Worm (Caenorhabditis elegans) whole organism, L2 larva: ENCODE results near the gene D1054.1.

Experiments
- C34F6.9 ChIP-seq: fragments of 150-350 bp; optimal IDR thresholded peaks from 2 replicates; lab custom pipeline; 2014; ENCODE audit warnings: missing biosample characterization, missing genetic modification characterization
- F13H6.1 ChIP-seq: sonication (generic microtip); optimal IDR thresholded peaks from 2 replicates; lab custom pipeline; 2016; ENCODE audit warnings: missing genetic modification characterization, missing compliant biosample characterization
- Y55F3AM.14 ChIP-seq: fragments of 200-800 bp; sonication (Bioruptor generic); optimal IDR thresholded peaks from 2 replicates; lab custom pipeline; 2018; ENCODE audit warnings: mild to moderate bottlenecking, missing genetic modification characterization, missing compliant biosample characterization
- ZK546.5 ChIP-seq: sonication (generic microtip); optimal IDR thresholded peaks from 2 replicates; lab custom pipeline; 2017; ENCODE audit warnings: missing biosample characterization, missing genetic modification characterization
- alr-1 ChIP-seq: fragments of 150-350 bp; optimal IDR thresholded peaks from 2 replicates; lab custom pipeline; 2014; ENCODE audit warnings: missing biosample characterization, missing genetic modification characterization
- ama-1 ChIP-seq: fragments of 150-350 bp; optimal IDR thresholded peaks from 2 replicates; lab custom pipeline; 2018; ENCODE audit warnings: inconsistent platforms
- ceh-16 ChIP-seq: fragments of 150-350 bp; optimal IDR thresholded peaks from 2 replicates; lab custom pipeline; 2014; ENCODE audit warnings: missing biosample characterization, missing genetic modification characterization
- ceh-82 ChIP-seq: fragments of 150-350 bp; optimal IDR thresholded peaks from 2 replicates; lab custom pipeline; 2014; ENCODE audit warnings: missing biosample characterization, missing genetic modification characterization
- crh-2 ChIP-seq: sonication (generic microtip); optimal IDR thresholded peaks from 2 replicates; lab custom pipeline; 2017; ENCODE audit warnings: missing biosample characterization, missing genetic modification characterization
- dmd-4 ChIP-seq: sonication (generic microtip); optimal IDR thresholded peaks from 2 replicates; lab custom pipeline; 2017; ENCODE audit warnings: missing biosample characterization, missing genetic modification characterization
- egl-27 ChIP-seq: sonication (generic microtip); optimal IDR thresholded peaks from 3 replicates; lab custom pipeline; 2017; ENCODE audit warnings: missing biosample characterization, missing genetic modification reagents, missing genetic modification characterization
- elt-1 ChIP-seq: fragments of 150-350 bp; optimal IDR thresholded peaks from 2 replicates; lab custom pipeline; 2014; ENCODE audit warnings: missing biosample characterization, missing genetic modification characterization
- elt-3 ChIP-seq: sonication (generic microtip); optimal IDR thresholded peaks from 2 replicates; lab custom pipeline; 2017; ENCODE audit warnings: missing biosample characterization, missing genetic modification characterization
- fos-1 ChIP-seq: fragments of 150-350 bp; optimal IDR thresholded peaks from 2 replicates; lab custom pipeline; 2014; ENCODE audit warnings: missing biosample characterization, missing genetic modification characterization
- gmeb-1 ChIP-seq: fragments of 150-350 bp; optimal IDR thresholded peaks from 2 replicates; lab custom pipeline; 2014; ENCODE audit warnings: missing biosample characterization, missing genetic modification characterization
- lin-11 ChIP-seq: fragments of 150-350 bp; sonication (generic microtip); optimal IDR thresholded peaks from 2 replicates; lab custom pipeline; 2014; ENCODE audit warnings: missing biosample characterization, missing genetic modification characterization, inconsistent platforms, mixed read lengths
- lin-13 ChIP-seq: fragments of 150-350 bp; optimal IDR thresholded peaks from 2 replicates; lab custom pipeline; 2014; ENCODE audit warnings: missing biosample characterization, missing genetic modification reagents, missing genetic modification characterization
- lin-39 ChIP-seq: fragments of 150-350 bp; optimal IDR thresholded peaks from 2 replicates; lab custom pipeline; 2014; ENCODE audit warnings: missing biosample characterization, missing genetic modification reagents, missing genetic modification characterization
- lsy-2 ChIP-seq, 2 experiments: fragments of 150-350 bp in 1 of 2; sonication (generic microtip) in 1 of 2; optimal IDR thresholded peaks; 2 replicates each; lab custom pipeline; 2014 to 2017; ENCODE audit warnings: missing biosample characterization in 2 of 2, missing genetic modification characterization in 2 of 2
- mbf-1 ChIP-seq: sonication (generic microtip); optimal IDR thresholded peaks from 2 replicates; lab custom pipeline; 2017; ENCODE audit warnings: missing biosample characterization, missing genetic modification characterization
- mdl-1 ChIP-seq, 2 experiments: fragments of 150-350 bp in 1 of 2; sonication (generic microtip) in 1 of 2; optimal IDR thresholded peaks; 2 replicates each; lab custom pipeline; 2017; ENCODE audit warnings: missing biosample characterization in 2 of 2, missing genetic modification characterization in 2 of 2
- nhr-10 ChIP-seq: sonication (generic microtip); optimal IDR thresholded peaks from 2 replicates; lab custom pipeline; 2017; ENCODE audit warnings: missing biosample characterization, missing genetic modification characterization
- nhr-11 ChIP-seq: fragments of 150-350 bp; optimal IDR thresholded peaks from 2 replicates; lab custom pipeline; 2014; ENCODE audit warnings: missing biosample characterization, missing genetic modification characterization
- nhr-12 ChIP-seq: fragments of 150-350 bp; optimal IDR thresholded peaks from 2 replicates; lab custom pipeline; 2014; ENCODE audit warnings: missing biosample characterization, missing genetic modification characterization
- nhr-129 ChIP-seq: fragments of 150-350 bp; optimal IDR thresholded peaks from 2 replicates; lab custom pipeline; 2014; ENCODE audit warnings: missing biosample characterization, missing genetic modification characterization
- nhr-21 ChIP-seq: fragments of 150-350 bp; optimal IDR thresholded peaks from 2 replicates; lab custom pipeline; 2014; ENCODE audit warnings: missing biosample characterization, missing genetic modification characterization
- nhr-23 ChIP-seq: fragments of 150-350 bp; optimal IDR thresholded peaks from 2 replicates; lab custom pipeline; 2014; ENCODE audit warnings: missing biosample characterization, missing genetic modification reagents, missing genetic modification characterization
- nhr-237 ChIP-seq: fragments of 150-350 bp; optimal IDR thresholded peaks from 2 replicates; lab custom pipeline; 2014; ENCODE audit warnings: missing biosample characterization, missing genetic modification characterization
- nhr-25 ChIP-seq: fragments of 150-350 bp; sonication (generic microtip); optimal IDR thresholded peaks from 3 replicates; lab custom pipeline; 2014; ENCODE audit warnings: missing biosample characterization, missing genetic modification characterization
- nhr-6 ChIP-seq: fragments of 150-350 bp; optimal IDR thresholded peaks from 2 replicates; lab custom pipeline; 2014; ENCODE audit warnings: missing biosample characterization, missing genetic modification characterization
- nhr-77 ChIP-seq: fragments of 150-350 bp; optimal IDR thresholded peaks from 2 replicates; lab custom pipeline; 2014; ENCODE audit warnings: missing biosample characterization, missing genetic modification characterization
- peb-1 ChIP-seq: fragments of 150-350 bp; optimal IDR thresholded peaks from 2 replicates; lab custom pipeline; 2014; ENCODE audit warnings: missing biosample characterization, missing genetic modification characterization
- sem-4 ChIP-seq: fragments of 150-350 bp; optimal IDR thresholded peaks from 2 replicates; lab custom pipeline; 2014; ENCODE audit warnings: missing biosample characterization, missing genetic modification reagents, missing genetic modification characterization
- skn-1 ChIP-seq: sonication (generic microtip); optimal IDR thresholded peaks from 2 replicates; lab custom pipeline; 2017; ENCODE audit warnings: missing biosample characterization, missing genetic modification characterization
- sma-3 ChIP-seq: sonication (generic microtip); optimal IDR thresholded peaks from 2 replicates; lab custom pipeline; 2016; ENCODE audit warnings: missing genetic modification reagents, missing genetic modification characterization, missing compliant biosample characterization
- sma-9 ChIP-seq, 2 experiments: fragments of 150-350 bp in 1 of 2; sonication (generic microtip) in 1 of 2; optimal IDR thresholded peaks; 2 replicates each; lab custom pipeline; 2014 to 2016; ENCODE audit warnings: missing genetic modification characterization in 2 of 2, mild to moderate bottlenecking in 1 of 2, missing biosample characterization in 1 of 2, missing compliant biosample characterization in 1 of 2, missing genetic modification reagents in 1 of 2, moderate library complexity in 1 of 2
- snpc-4 ChIP-seq: fragments of 150-350 bp; optimal IDR thresholded peaks from 2 replicates; lab custom pipeline; 2014; ENCODE audit warnings: missing biosample characterization, missing genetic modification characterization
- unc-39 ChIP-seq: fragments of 150-350 bp; optimal IDR thresholded peaks from 2 replicates; lab custom pipeline; 2014; ENCODE audit warnings: missing biosample characterization, missing genetic modification characterization
- unc-55 ChIP-seq: fragments of 150-350 bp; sonication (generic microtip); optimal IDR thresholded peaks from 3 replicates; lab custom pipeline; 2014; ENCODE audit warnings: missing biosample characterization, missing genetic modification reagents, missing genetic modification characterization
- unc-62 ChIP-seq: fragments of 150-350 bp; optimal IDR thresholded peaks from 2 replicates; lab custom pipeline; 2014; ENCODE audit warnings: missing biosample characterization, missing genetic modification reagents, missing genetic modification characterization
- zag-1 ChIP-seq: fragments of 150-350 bp; optimal IDR thresholded peaks from 2 replicates; lab custom pipeline; 2014; ENCODE audit warnings: missing biosample characterization, missing genetic modification characterization
- ztf-1 ChIP-seq: fragments of 200-800 bp; sonication (Bioruptor generic); conservative IDR thresholded peaks from 2 replicates; pipeline ENCODE4 v1.3.6; 2022; ENCODE audit warnings: missing genetic modification characterization, missing compliant biosample characterization
- ztf-4 ChIP-seq: fragments of 150-350 bp; optimal IDR thresholded peaks from 2 replicates; lab custom pipeline; 2014; ENCODE audit warnings: missing biosample characterization, missing genetic modification characterization

The D1054.1 gene

DNA sequence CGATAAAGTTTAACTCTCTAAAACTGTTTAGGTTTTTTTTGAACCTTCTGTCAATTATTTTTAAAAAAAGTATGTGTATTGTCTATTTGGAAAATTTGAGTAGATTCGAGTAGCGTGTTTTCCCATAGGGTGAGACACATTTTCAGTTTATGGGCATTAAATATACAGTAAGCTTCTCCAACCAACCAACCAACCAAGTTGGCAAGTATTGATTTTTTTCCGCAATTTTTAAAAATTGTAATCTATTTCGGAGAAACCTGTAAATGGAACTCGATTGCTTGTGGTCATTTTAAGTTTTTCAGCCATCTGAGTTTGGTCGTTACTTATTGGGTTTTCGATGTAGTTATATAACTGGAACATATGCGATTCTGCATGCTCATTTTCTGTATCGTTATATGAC is 25.0 kb downstream of the D1054.1 start, which contains the start of gene srj-21:
TSS of gene srj-21 (plus strand) at position 301 of the 400 bp plus-strand sequence.
- TF ChIP-seq lin-39 = no peak
- TF ChIP-seq gmeb-1 (tag; lab: Kevin White, UChicago) = no peak
- no peak for TF ChIP-seq peb-1 (tag; lab: Kevin White, UChicago)
- no peak for TF ChIP-seq F13H6.1 (tag; lab: Kevin White, UChicago)
- TF ChIP-seq elt-1 (tag; lab: Kevin White, UChicago) = no peak

DNA sequence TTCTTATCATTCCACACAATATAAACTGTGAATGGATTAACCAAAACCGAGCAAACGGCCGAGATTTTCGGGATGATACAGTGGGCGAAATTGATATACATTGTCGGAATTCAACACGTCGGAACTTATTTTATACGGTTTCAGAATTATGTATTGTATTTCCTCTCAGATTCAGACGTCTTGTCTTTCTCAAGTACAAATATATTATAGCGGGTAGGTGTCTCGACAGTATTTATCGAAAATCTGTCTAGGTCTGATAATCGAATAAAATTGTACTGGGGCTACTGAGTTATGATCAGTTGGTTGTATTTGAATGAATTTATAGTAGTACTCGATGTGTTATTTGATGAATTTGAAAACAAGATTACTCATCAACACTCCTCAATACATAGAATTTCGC is 26.4 kb downstream of the D1054.1 start, which contains the start of gene srj-22:
TSS of gene srj-22 (minus strand) at position 101 of the 400 bp plus-strand sequence.
- no peak for TF ChIP-seq mbf-1
- no peak for TF ChIP-seq ceh-16 (tag; lab: Kevin White, UChicago)
- TF ChIP-seq zag-1 = no peak
- no peak for TF ChIP-seq ZK546.5 (tag; lab: Kevin White, UChicago)
- TF ChIP-seq nhr-21 (tag; lab: Kevin White, UChicago) = no peak
- no peak for TF ChIP-seq lsy-2 (tag; optimal IDR thresholded peaks at IDR 0.05; lab: Kevin White, UChicago)
- no peak for TF ChIP-seq mdl-1 (tag; optimal IDR thresholded peaks at IDR 0.05; lab: Kevin White, UChicago)
- TF ChIP-seq sma-3 (GFP tag; lab: Kevin White, UChicago) = no peak
- no peak for TF ChIP-seq lin-11 (tag; lab: Kevin White, UChicago)
- TF ChIP-seq snpc-4 = no peak
- TF ChIP-seq crh-2 (tag; lab: Kevin White, UChicago) = no peak
- TF ChIP-seq unc-62 (GFP tag; lab: Kevin White, UChicago) = no peak
- no peak for TF ChIP-seq nhr-23
- TF ChIP-seq elt-1 (tag; lab: Kevin White, UChicago) = no peak
- TF ChIP-seq dmd-4 (tag; lab: Kevin White, UChicago) = no peak

DNA sequence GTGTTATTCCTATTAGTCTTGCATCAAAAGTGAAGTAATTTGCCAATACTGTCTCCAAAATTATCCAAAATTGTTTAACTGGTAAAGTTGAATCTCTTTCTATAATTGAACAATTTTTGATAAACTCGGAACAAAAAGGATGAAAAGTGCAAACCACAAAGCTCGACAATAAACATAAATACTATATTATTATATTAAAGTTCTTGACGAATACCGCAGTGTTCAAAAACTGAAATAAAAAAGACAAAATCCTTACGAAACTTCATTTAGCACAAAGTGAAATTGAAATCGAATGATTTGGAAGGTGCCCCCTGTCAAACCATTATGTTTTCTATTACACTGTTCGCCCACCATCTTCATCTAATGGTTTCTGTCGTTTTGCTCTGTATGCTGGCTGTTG is 28.7 kb downstream of the D1054.1 start, which contains the start of gene ZC302.3:
TSS of gene ZC302.3 (minus strand) at position 101 of the 400 bp plus-strand sequence.
- TF ChIP-seq unc-55 (GFP tag; lab: Kevin White, UChicago) (no peak), ama-1 (lab: Kevin White, UChicago) (no peak), nhr-77 (tag; lab: Kevin White, UChicago) (no peak), nhr-11 (tag; lab: Kevin White, UChicago) (no peak), snpc-4 (no peak), C34F6.9 (tag; lab: Kevin White, UChicago) (no peak), ZK546.5 (tag; lab: Kevin White, UChicago) (no peak), nhr-12 (tag; lab: Kevin White, UChicago) (no peak), fos-1 (tag; lab: Kevin White, UChicago) (no peak), sem-4 (tag; lab: Kevin White, UChicago) (no peak), egl-27 (tag; lab: Kevin White, UChicago) (no peak), nhr-21 (tag; lab: Kevin White, UChicago) (no peak)

DNA sequence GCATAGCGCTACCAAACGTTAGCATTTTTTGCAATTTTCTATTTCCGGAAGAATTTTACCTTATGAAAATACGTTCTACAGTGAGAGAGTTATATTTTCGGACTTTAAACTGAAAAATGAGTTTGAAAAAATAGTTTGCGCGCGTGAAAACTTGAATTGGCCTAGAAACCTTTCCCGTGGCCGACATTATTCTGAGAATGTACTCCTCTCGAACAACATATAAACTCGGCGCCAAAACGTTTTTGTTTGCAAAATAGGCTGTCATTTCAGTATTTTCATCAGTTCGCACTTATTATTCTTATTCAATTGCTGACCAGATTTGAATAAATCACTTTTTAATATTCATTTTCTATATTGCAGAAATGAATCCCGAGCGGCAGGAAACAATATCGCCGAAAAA is 33.3 kb downstream of the D1054.1 start, which contains the start of the genes mre-11 and wdr-5.3:
TSS of gene mre-11 (minus strand) at position 113 of the 400 bp plus-strand sequence.
TSS of gene wdr-5.3 (plus strand) at position 361 of the 400 bp plus-strand sequence.
- no peak for TF ChIP-seq fos-1 (tag; lab: Kevin White, UChicago)
- TF ChIP-seq unc-62 (GFP tag; lab: Kevin White, UChicago) = no peak
- TF ChIP-seq nhr-21 (tag; lab: Kevin White, UChicago) = no peak
- TF ChIP-seq zag-1 = no peak
- no peak for TF ChIP-seq lin-13 (GFP tag; lab: Kevin White, UChicago)
- TF ChIP-seq nhr-77 (tag; lab: Kevin White, UChicago) = no peak
- TF ChIP-seq C34F6.9 (tag; lab: Kevin White, UChicago) = peak; percentile 69
- no peak for TF ChIP-seq nhr-23
- no peak for TF ChIP-seq alr-1 (tag; lab: Kevin White, UChicago)
- TF ChIP-seq elt-3 (tag; lab: Kevin White, UChicago) = no peak
- TF ChIP-seq mdl-1 (tag; optimal IDR thresholded peaks at IDR 0.05; lab: Kevin White, UChicago) = peak in 1 of 2 experiments; percentile 16
- no peak for TF ChIP-seq ZK546.5 (tag; lab: Kevin White, UChicago)
- TF ChIP-seq snpc-4 = peak; percentile 27
- no peak for TF ChIP-seq nhr-10 (tag; lab: Kevin White, UChicago)
- TF ChIP-seq peb-1 (tag; lab: Kevin White, UChicago) = no peak
- no peak for TF ChIP-seq sem-4 (tag; lab: Kevin White, UChicago)
- TF ChIP-seq F13H6.1 (tag; lab: Kevin White, UChicago) = peak; percentile 67
- TF ChIP-seq lin-11 (tag; lab: Kevin White, UChicago) = peak; percentile 32
- TF ChIP-seq Y55F3AM.14 (GFP tag; lab: Kevin White, UChicago) = no peak
- TF ChIP-seq ceh-16 (tag; lab: Kevin White, UChicago) = no peak
- no peak for TF ChIP-seq ztf-4 (tag; lab: Kevin White, UChicago)
- TF ChIP-seq sma-3 (GFP tag; lab: Kevin White, UChicago) = peak; percentile 64
- TF ChIP-seq sma-9 (GFP tag; optimal IDR thresholded peaks at IDR 0.05; lab: Kevin White, UChicago) = peak; percentile 89
- no peak for TF ChIP-seq sma-9 (tag; optimal IDR thresholded peaks at IDR 0.05; lab: Kevin White, UChicago)
- no peak for TF ChIP-seq nhr-25 (tag; lab: Kevin White, UChicago)
- TF ChIP-seq ama-1 (lab: Kevin White, UChicago) = no peak
- TF ChIP-seq nhr-12 (tag; lab: Kevin White, UChicago) = no peak
- peak; percentile 78 for TF ChIP-seq crh-2 (tag; lab: Kevin White, UChicago)
- no peak for TF ChIP-seq egl-27 (tag; lab: Kevin White, UChicago)
- TF ChIP-seq gmeb-1 (tag; lab: Kevin White, UChicago) = peak; percentile 80
- no peak for TF ChIP-seq nhr-237 (tag; lab: Kevin White, UChicago)
- no peak for TF ChIP-seq dmd-4 (tag; lab: Kevin White, UChicago)
- TF ChIP-seq skn-1 (tag; lab: Kevin White, UChicago) = no peak
- TF ChIP-seq nhr-6 (tag; lab: Kevin White, UChicago) = peak; percentile 40
- no peak for TF ChIP-seq ceh-82 (tag; lab: Kevin White, UChicago)
- peak; percentile 18 for TF ChIP-seq nhr-129 (tag; lab: Kevin White, UChicago)
- TF ChIP-seq unc-39 (tag; lab: Kevin White, UChicago) = no peak
- TF ChIP-seq ztf-1 (GFP tag; lab: Robert Waterston, UW) = no peak
- TF ChIP-seq lsy-2 (tag; optimal IDR thresholded peaks at IDR 0.05; lab: Kevin White, UChicago) = peak in 1 of 2 experiments; percentile 8
- TF ChIP-seq, all 48 proteins: peak for 12
